Worm (Caenorhabditis elegans) whole organism, L3 larva: ENCODE data around the gene C02C6.14.
A peak's percentile ranks its signal among the peaks of the same experiment; 100 is the strongest.

Experiments used
- R02D3.7 ChIP-seq: fragments of 150-350 bp; optimal IDR thresholded peaks from 2 replicates; lab custom pipeline; 2014; ENCODE audit warnings: missing biosample characterization, missing genetic modification characterization
- ZK546.5 ChIP-seq: sonication (generic microtip); optimal IDR thresholded peaks from 2 replicates; lab custom pipeline; 2017; ENCODE audit warnings: missing biosample characterization, missing genetic modification characterization
- aly-2 ChIP-seq: fragments of 150-350 bp; optimal IDR thresholded peaks from 2 replicates; lab custom pipeline; 2014; ENCODE audit warnings: missing biosample characterization, missing genetic modification characterization
- ama-1 ChIP-seq: fragments of 150-350 bp; optimal IDR thresholded peaks from 2 replicates; lab custom pipeline; 2018
- ceh-16 ChIP-seq: sonication (generic microtip); optimal IDR thresholded peaks from 2 replicates; lab custom pipeline; 2017; ENCODE audit warnings: missing biosample characterization, missing genetic modification characterization
- ceh-28 ChIP-seq: fragments of 150-350 bp; optimal IDR thresholded peaks from 2 replicates; lab custom pipeline; 2014; ENCODE audit warnings: missing biosample characterization, missing genetic modification reagents, missing genetic modification characterization
- ceh-82 ChIP-seq: fragments of 150-350 bp; optimal IDR thresholded peaks from 2 replicates; lab custom pipeline; 2014; ENCODE audit warnings: missing biosample characterization, missing genetic modification characterization
- ceh-9 ChIP-seq: sonication (generic microtip); optimal IDR thresholded peaks from 2 replicates; lab custom pipeline; 2018; ENCODE audit warnings: missing biosample characterization, missing genetic modification characterization
- daf-12 ChIP-seq: fragments of 150-350 bp; optimal IDR thresholded peaks from 2 replicates; lab custom pipeline; 2014; ENCODE audit warnings: missing biosample characterization, missing genetic modification reagents, missing genetic modification characterization
- egl-27 ChIP-seq: sonication (generic microtip); optimal IDR thresholded peaks from 4 replicates; lab custom pipeline; 2017; ENCODE audit warnings: missing biosample characterization, missing genetic modification reagents, missing genetic modification characterization
- egl-5 ChIP-seq: fragments of 150-350 bp; optimal IDR thresholded peaks from 2 replicates; lab custom pipeline; 2017; ENCODE audit warnings: missing biosample characterization, missing genetic modification reagents, missing genetic modification characterization, inconsistent platforms
- elt-1 ChIP-seq: fragments of 150-350 bp; optimal IDR thresholded peaks from 2 replicates; lab custom pipeline; 2014; ENCODE audit warnings: missing biosample characterization, missing genetic modification characterization
- elt-2 ChIP-seq: sonication (generic microtip); optimal IDR thresholded peaks from 2 replicates; lab custom pipeline; 2016; ENCODE audit warnings: missing genetic modification reagents, mild to moderate bottlenecking, missing genetic modification characterization, missing compliant biosample characterization
- elt-3 ChIP-seq, 3 experiments: fragments of 150-350 bp in 1 of 3; sonication (generic microtip) in 2 of 3; optimal IDR thresholded peaks; 2 replicates in 2 of 3; 4 replicates in 1 of 3; lab custom pipeline; 2014 to 2017; ENCODE audit warnings: missing biosample characterization in 3 of 3, missing genetic modification characterization in 3 of 3
- eor-1 ChIP-seq, 2 experiments: fragments of 150-350 bp; optimal IDR thresholded peaks; 2 replicates each; lab custom pipeline; 2014 to 2018; ENCODE audit warnings: missing biosample characterization in 2 of 2, missing genetic modification characterization in 2 of 2
- fkh-10 ChIP-seq: sonication (generic microtip); optimal IDR thresholded peaks from 2 replicates; lab custom pipeline; 2017; ENCODE audit warnings: missing biosample characterization, missing genetic modification reagents, missing genetic modification characterization
- fkh-2 ChIP-seq: fragments of 150-350 bp; optimal IDR thresholded peaks from 2 replicates; lab custom pipeline; 2014; ENCODE audit warnings: missing biosample characterization, missing genetic modification reagents, missing genetic modification characterization
- fos-1 ChIP-seq: fragments of 150-350 bp; optimal IDR thresholded peaks from 2 replicates; lab custom pipeline; 2014; ENCODE audit warnings: missing biosample characterization, missing genetic modification characterization
- hmg-11 ChIP-seq: sonication (generic microtip); optimal IDR thresholded peaks from 2 replicates; lab custom pipeline; 2016; ENCODE audit warnings: missing genetic modification characterization, missing compliant biosample characterization
- jun-1 ChIP-seq: fragments of 150-350 bp; optimal IDR thresholded peaks from 2 replicates; lab custom pipeline; 2014; ENCODE audit warnings: missing biosample characterization, missing genetic modification reagents, missing genetic modification characterization
- lin-15B ChIP-seq: fragments of 150-350 bp; optimal IDR thresholded peaks from 2 replicates; lab custom pipeline; 2014; ENCODE audit warnings: missing biosample characterization, missing genetic modification characterization
- lin-39 ChIP-seq: fragments of 150-350 bp; optimal IDR thresholded peaks from 2 replicates; lab custom pipeline; 2018; ENCODE audit warnings: missing biosample characterization, missing genetic modification reagents, missing genetic modification characterization
- lsy-12 ChIP-seq: sonication (generic microtip); optimal IDR thresholded peaks from 2 replicates; lab custom pipeline; 2016; ENCODE audit warnings: mild to moderate bottlenecking, missing genetic modification characterization, missing compliant biosample characterization
- mdl-1 ChIP-seq: fragments of 150-350 bp; optimal IDR thresholded peaks from 2 replicates; lab custom pipeline; 2014; ENCODE audit warnings: missing biosample characterization, missing genetic modification characterization
- mml-1 ChIP-seq: fragments of 150-350 bp; sonication (generic microtip); optimal IDR thresholded peaks from 3 replicates; lab custom pipeline; 2014; ENCODE audit warnings: missing biosample characterization, missing genetic modification characterization
- nfya-1 ChIP-seq: sonication (generic microtip); optimal IDR thresholded peaks from 2 replicates; lab custom pipeline; 2017; ENCODE audit warnings: missing genetic modification characterization, mild to moderate bottlenecking, missing compliant biosample characterization, antibody characterized with exemption, moderate library complexity; ENCODE audit not compliant: insufficient read depth
- nhr-11 ChIP-seq: fragments of 150-350 bp; optimal IDR thresholded peaks from 2 replicates; lab custom pipeline; 2014; ENCODE audit warnings: missing biosample characterization, missing genetic modification characterization
- nhr-12 ChIP-seq: fragments of 150-350 bp; optimal IDR thresholded peaks from 2 replicates; lab custom pipeline; 2014; ENCODE audit warnings: missing biosample characterization, missing genetic modification characterization
- nhr-23 ChIP-seq: fragments of 150-350 bp; optimal IDR thresholded peaks from 2 replicates; lab custom pipeline; 2014; ENCODE audit warnings: missing biosample characterization, missing genetic modification reagents, missing genetic modification characterization
- nhr-237 ChIP-seq: fragments of 150-350 bp; optimal IDR thresholded peaks from 2 replicates; lab custom pipeline; 2014; ENCODE audit warnings: missing biosample characterization, missing genetic modification characterization
- nhr-25 ChIP-seq: sonication (generic microtip); optimal IDR thresholded peaks from 2 replicates; lab custom pipeline; 2017; ENCODE audit warnings: missing biosample characterization, missing genetic modification characterization
- nhr-28 ChIP-seq: fragments of 150-350 bp; optimal IDR thresholded peaks from 2 replicates; lab custom pipeline; 2014; ENCODE audit warnings: missing biosample characterization, missing genetic modification characterization
- nhr-43 ChIP-seq: sonication (generic microtip); optimal IDR thresholded peaks from 2 replicates; lab custom pipeline; 2016; ENCODE audit warnings: mild to moderate bottlenecking, missing genetic modification characterization, missing compliant biosample characterization; ENCODE audit not compliant: poor library complexity, severe bottlenecking
- nhr-67 ChIP-seq: fragments of 150-350 bp; optimal IDR thresholded peaks from 2 replicates; lab custom pipeline; 2014; ENCODE audit warnings: missing biosample characterization, missing genetic modification characterization
- nhr-76 ChIP-seq: fragments of 150-350 bp; sonication (generic microtip); optimal IDR thresholded peaks from 5 replicates; lab custom pipeline; 2014; ENCODE audit warnings: missing biosample characterization, missing genetic modification characterization
- nhr-77 ChIP-seq: fragments of 150-350 bp; optimal IDR thresholded peaks from 2 replicates; lab custom pipeline; 2014; ENCODE audit warnings: missing biosample characterization, missing genetic modification characterization
- pha-4 ChIP-seq: fragments of 150-350 bp; optimal IDR thresholded peaks from 2 replicates; lab custom pipeline; 2014; ENCODE audit warnings: missing biosample characterization, missing genetic modification reagents, missing genetic modification characterization
- pqm-1 ChIP-seq: fragments of 150-350 bp; optimal IDR thresholded peaks from 2 replicates; lab custom pipeline; 2017; ENCODE audit warnings: missing biosample characterization, missing genetic modification characterization, inconsistent platforms
- sea-2 ChIP-seq: fragments of 150-350 bp; sonication (generic microtip); optimal IDR thresholded peaks from 4 replicates; lab custom pipeline; 2014; ENCODE audit warnings: missing biosample characterization, missing genetic modification reagents, missing genetic modification characterization
- skn-1 ChIP-seq: fragments of 150-350 bp; optimal IDR thresholded peaks from 2 replicates; lab custom pipeline; 2014; ENCODE audit warnings: missing biosample characterization, missing genetic modification characterization
- snpc-4 ChIP-seq: fragments of 150-350 bp; optimal IDR thresholded peaks from 2 replicates; lab custom pipeline; 2014; ENCODE audit warnings: missing biosample characterization, missing genetic modification characterization
- tbx-2 ChIP-seq: sonication (generic microtip); optimal IDR thresholded peaks from 2 replicates; lab custom pipeline; 2016; ENCODE audit warnings: mild to moderate bottlenecking, missing genetic modification characterization, missing compliant biosample characterization
- unc-39 ChIP-seq: sonication (generic microtip); optimal IDR thresholded peaks from 4 replicates; lab custom pipeline; 2017; ENCODE audit warnings: missing biosample characterization, missing genetic modification characterization
- unc-62 ChIP-seq: fragments of 150-350 bp; sonication (generic microtip); optimal IDR thresholded peaks from 4 replicates; lab custom pipeline; 2014; ENCODE audit warnings: missing biosample characterization, missing genetic modification reagents, missing genetic modification characterization
- zag-1 ChIP-seq: fragments of 150-350 bp; optimal IDR thresholded peaks from 2 replicates; lab custom pipeline; 2014; ENCODE audit warnings: missing biosample characterization, missing genetic modification characterization
- ztf-11 ChIP-seq: fragments of 150-350 bp; optimal IDR thresholded peaks from 2 replicates; lab custom pipeline; 2014; ENCODE audit warnings: missing biosample characterization, missing genetic modification characterization
- ztf-4 ChIP-seq: fragments of 150-350 bp; optimal IDR thresholded peaks from 2 replicates; lab custom pipeline; 2014; ENCODE audit warnings: missing biosample characterization, missing genetic modification characterization

C02C6.14 gene

DNA sequence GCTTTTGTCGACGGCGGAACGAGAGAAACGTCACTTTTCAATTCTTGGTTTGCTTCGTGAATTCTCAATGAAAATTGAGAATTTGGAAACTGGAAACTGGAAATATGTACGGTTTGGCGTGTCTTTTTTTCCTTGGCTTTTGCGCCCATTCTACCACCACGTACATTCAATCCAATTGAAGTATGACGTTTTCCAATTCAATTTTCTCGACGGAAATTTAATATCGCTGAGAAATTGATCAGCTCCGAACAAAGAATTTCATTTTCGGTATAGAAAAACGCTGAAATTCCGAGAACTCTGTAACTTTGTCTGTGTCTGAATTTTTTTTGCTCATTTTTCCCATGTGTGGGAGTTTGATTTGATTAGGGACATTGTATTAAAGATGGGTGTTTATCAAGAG is 4.2 kb upstream of the C02C6.14 start:
- TF ChIP-seq R02D3.7 (tag; lab: Kevin White, UChicago) (no peak), mdl-1 (tag; lab: Kevin White, UChicago) (no peak), nhr-77 (tag; lab: Kevin White, UChicago) (no peak), nhr-25 (tag; lab: Kevin White, UChicago) (no peak), nhr-43 (tag; lab: Kevin White, UChicago) (no peak), ztf-11 (tag; lab: Kevin White, UChicago) (no peak), hmg-11 (tag; lab: Kevin White, UChicago) (no peak), egl-27 (no peak), tbx-2 (tag; lab: Kevin White, UChicago) (no peak), mml-1 (tag; lab: Kevin White, UChicago) (no peak), zag-1 (tag; lab: Kevin White, UChicago) (no peak), nhr-67 (tag; lab: Kevin White, UChicago) (no peak), nhr-237 (tag; lab: Kevin White, UChicago) (no peak)

- TF ChIP-seq unc-39 (tag; lab: Kevin White, UChicago) (no peak), mml-1 (tag; lab: Kevin White, UChicago) (no peak), nhr-67 (tag; lab: Kevin White, UChicago) (no peak), nhr-25 (tag; lab: Kevin White, UChicago) (no peak), egl-5 (peak; percentile 63), nhr-12 (tag; lab: Kevin White, UChicago) (no peak), ZK546.5 (tag; lab: Kevin White, UChicago) (no peak), elt-2 (tag; lab: Kevin White, UChicago) (no peak), ceh-16 (tag; lab: Kevin White, UChicago) (no peak), fkh-10 (GFP tag; lab: Kevin White, UChicago) (no peak), nfya-1 (tag; lab: Kevin White, UChicago) (peak; percentile 72), lin-39 (tag; lab: Kevin White, UChicago) (peak; percentile 79), fkh-2 (no peak), jun-1 (tag; lab: Kevin White, UChicago) (no peak), R02D3.7 (tag; lab: Kevin White, UChicago) (no peak), unc-62 (GFP tag; lab: Kevin White, UChicago) (no peak), nhr-43 (tag; lab: Kevin White, UChicago) (no peak), eor-1 (tag; optimal IDR thresholded peaks at IDR 0.05; lab: Kevin White, UChicago) (no peak), ama-1 (no peak), ceh-82 (tag; lab: Kevin White, UChicago) (peak; percentile 15), hmg-11 (tag; lab: Kevin White, UChicago) (peak; percentile 53), mdl-1 (tag; lab: Kevin White, UChicago) (no peak), ceh-28 (peak; percentile 65), ztf-4 (tag; lab: Kevin White, UChicago) (no peak), ztf-11 (tag; lab: Kevin White, UChicago) (no peak), skn-1 (tag; lab: Kevin White, UChicago) (no peak), egl-27 (no peak), daf-12 (tag; lab: Kevin White, UChicago) (no peak), nhr-76 (tag; lab: Kevin White, UChicago) (no peak), lin-15B (tag; lab: Kevin White, UChicago) (no peak), nhr-28 (no peak), elt-1 (tag; lab: Kevin White, UChicago) (peak; percentile 12), fos-1 (tag; lab: Kevin White, UChicago) (no peak), nhr-23 (tag; lab: Kevin White, UChicago) (no peak), pqm-1 (tag; lab: Kevin White, UChicago) (no peak), elt-3 (tag; optimal IDR thresholded peaks at IDR 0.05; lab: Kevin White, UChicago) (no peak), nhr-237 (tag; lab: Kevin White, UChicago) (no peak), zag-1 (tag; lab: Kevin White, UChicago) (no peak), aly-2 (tag; lab: Kevin White, UChicago) (no peak), lsy-12 (tag; lab: Kevin White, UChicago) (no peak), ceh-9 (no peak), sea-2 (GFP tag; lab: Kevin White, UChicago) (no peak), nhr-77 (tag; lab: Kevin White, UChicago) (no peak), tbx-2 (tag; lab: Kevin White, UChicago) (peak; percentile 66), nhr-11 (tag; lab: Kevin White, UChicago) (no peak), snpc-4 (no peak), pha-4 (tag; lab: Kevin White, UChicago) (no peak)
Observed at ce11 chrX:15535190-15535636, 2.3 kb upstream of the C02C6.14 start.
